Fruit fly (Drosophila melanogaster) whole organism, embryonic: ENCODE data around the gene superdeath.
A peak's percentile ranks its signal among the peaks of the same experiment; 100 is the strongest.

ENCODE experiments used
- Antp ChIP-seq: fragments of 200-800 bp; sonication (Bioruptor generic); optimal IDR thresholded peaks from 3 replicates; lab custom pipeline; 2016; ENCODE audit warnings: missing biosample characterization, missing genetic modification characterization
- B-H2 ChIP-seq: fragments of 200-800 bp; sonication (Bioruptor generic); optimal IDR thresholded peaks from 2 replicates; lab custom pipeline; 2018; ENCODE audit warnings: missing biosample characterization, mild to moderate bottlenecking, missing genetic modification characterization
- Bgb ChIP-seq: fragments of 200-800 bp; sonication (Bioruptor generic); IDR thresholded peaks from 2 replicates; pipeline ENCODE4 v1.3.6; 2022; ENCODE audit warnings: missing biosample characterization, missing genetic modification characterization; ENCODE audit not compliant: partially characterized antibody
- BtbVII ChIP-seq: fragments of 200-800 bp; sonication (Bioruptor generic); optimal IDR thresholded peaks from 3 replicates; lab custom pipeline; 2017; ENCODE audit warnings: missing biosample characterization, mild to moderate bottlenecking, missing genetic modification characterization
- CG10565 ChIP-seq: fragments of 200-800 bp; sonication (Bioruptor generic); optimal IDR thresholded peaks from 3 replicates; lab custom pipeline; 2016; ENCODE audit warnings: missing biosample characterization, mild to moderate bottlenecking, missing genetic modification characterization
- CG11085 ChIP-seq: fragments of 200-800 bp; sonication (Bioruptor generic); IDR thresholded peaks from 2 replicates; pipeline ENCODE4 v1.3.6; 2022; ENCODE audit warnings: missing biosample characterization, missing genetic modification characterization
- CG11723 ChIP-seq: fragments of 200-800 bp; sonication (Bioruptor generic); optimal IDR thresholded peaks from 2 replicates; lab custom pipeline; 2017; ENCODE audit warnings: missing biosample characterization, mild to moderate bottlenecking, missing genetic modification characterization
- CG13424 ChIP-seq: fragments of 200-800 bp; sonication (Bioruptor generic); optimal IDR thresholded peaks from 2 replicates; lab custom pipeline; 2019; ENCODE audit warnings: missing biosample characterization, mild to moderate bottlenecking, missing genetic modification characterization, moderate library complexity
- CG14014 ChIP-seq: fragments of 200-800 bp; sonication (Bioruptor generic); IDR thresholded peaks from 2 replicates; pipeline ENCODE4 v1.3.6; 2022; ENCODE audit warnings: missing biosample characterization, missing genetic modification characterization
- CG1529 ChIP-seq: fragments of 200-800 bp; sonication (Bioruptor generic); optimal IDR thresholded peaks from 3 replicates; lab custom pipeline; 2018; ENCODE audit warnings: missing biosample characterization, missing genetic modification characterization
- CG16779 ChIP-seq: fragments of 200-800 bp; sonication (Bioruptor generic); IDR thresholded peaks from 2 replicates; pipeline ENCODE4 v1.3.6; 2022; ENCODE audit warnings: missing biosample characterization, missing genetic modification characterization
- CG17359 ChIP-seq: fragments of 200-800 bp; sonication (Bioruptor generic); optimal IDR thresholded peaks from 3 replicates; lab custom pipeline; 2018; ENCODE audit warnings: missing biosample characterization, mild to moderate bottlenecking, missing genetic modification characterization, moderate library complexity
- CG3281 ChIP-seq: fragments of 200-800 bp; sonication (Bioruptor generic); optimal IDR thresholded peaks from 3 replicates; lab custom pipeline; 2017; ENCODE audit warnings: missing biosample characterization, mild to moderate bottlenecking, missing genetic modification characterization
- CG33213 ChIP-seq: fragments of 200-800 bp; sonication (Bioruptor generic); optimal IDR thresholded peaks from 3 replicates; lab custom pipeline; 2016; ENCODE audit warnings: missing biosample characterization, missing genetic modification characterization
- CG34422 ChIP-seq: fragments of 200-800 bp; sonication (Bioruptor generic); IDR thresholded peaks from 3 replicates; pipeline ENCODE4 v1.3.6; 2022; ENCODE audit warnings: missing biosample characterization, missing genetic modification characterization
- CG3726 ChIP-seq: fragments of 200-800 bp; sonication (Bioruptor generic); IDR thresholded peaks from 3 replicates; pipeline ENCODE4, ENCODE4 v1.3.6; 2022; ENCODE audit warnings: missing biosample characterization, missing genetic modification characterization
- CG3847 ChIP-seq: fragments of 200-800 bp; sonication (Bioruptor generic); IDR thresholded peaks from 2 replicates; pipeline ENCODE4 v1.3.6; 2022; ENCODE audit warnings: missing biosample characterization, missing genetic modification characterization
- CG7556 ChIP-seq: fragments of 200-800 bp; sonication (Bioruptor generic); optimal IDR thresholded peaks from 2 replicates; lab custom pipeline; 2017; ENCODE audit warnings: missing biosample characterization, mild to moderate bottlenecking, missing genetic modification characterization
- CG7786 ChIP-seq: fragments of 200-800 bp; sonication (Bioruptor generic); optimal IDR thresholded peaks from 2 replicates; lab custom pipeline; 2016; ENCODE audit warnings: missing biosample characterization, missing genetic modification characterization
- CG8281 ChIP-seq: fragments of 200-800 bp; sonication (Bioruptor generic); optimal IDR thresholded peaks from 2 replicates; lab custom pipeline; 2018; ENCODE audit warnings: missing biosample characterization, mild to moderate bottlenecking, missing genetic modification characterization, moderate library complexity
- CG8765 ChIP-seq: fragments of 200-800 bp; sonication (Bioruptor generic); IDR thresholded peaks from 2 replicates; pipeline ENCODE4 v1.3.6; 2022; ENCODE audit warnings: missing biosample characterization, missing genetic modification characterization
- CG9215 ChIP-seq: fragments of 200-800 bp; sonication (Bioruptor generic); IDR thresholded peaks from 2 replicates; pipeline ENCODE4 v1.3.6; 2022; ENCODE audit warnings: missing biosample characterization, missing genetic modification characterization
- CHES-1-like ChIP-seq: fragments of 200-800 bp; sonication (Bioruptor generic); optimal IDR thresholded peaks from 2 replicates; lab custom pipeline; 2016; ENCODE audit warnings: missing biosample characterization, missing genetic modification characterization
- Fer3 ChIP-seq: fragments of 200-800 bp; sonication (Bioruptor generic); optimal IDR thresholded peaks from 2 replicates; lab custom pipeline; 2018; ENCODE audit warnings: missing biosample characterization, mild to moderate bottlenecking, missing genetic modification characterization, moderate library complexity
- Lhr ChIP-seq: fragments of 200-800 bp; sonication (Bioruptor generic); optimal IDR thresholded peaks from 3 replicates; lab custom pipeline; 2017; ENCODE audit warnings: mild to moderate bottlenecking, missing biosample characterization, missing genetic modification reagents, missing genetic modification characterization
- Neu2 ChIP-seq: fragments of 200-800 bp; sonication (Bioruptor generic); optimal IDR thresholded peaks from 3 replicates; lab custom pipeline; 2016; ENCODE audit warnings: missing biosample characterization, missing genetic modification characterization, borderline replicate concordance
- Poxn ChIP-seq: fragments of 200-800 bp; sonication (Bioruptor generic); IDR thresholded peaks from 2 replicates; pipeline ENCODE4 v1.3.6; 2022; ENCODE audit warnings: missing biosample characterization, missing genetic modification characterization
- Taf1 ChIP-seq: fragments of 200-800 bp; sonication (Bioruptor generic); IDR thresholded peaks from 2 replicates; pipeline ENCODE4 v1.3.6; 2022; ENCODE audit warnings: missing biosample characterization, missing genetic modification characterization
- Trl ChIP-seq, 3 experiments: fragments of >200 bp in 2 of 3; fragments of 200-800 bp in 1 of 3; sonication (Bioruptor generic) in 1 of 3; optimal IDR thresholded peaks; 2 replicates in 1 of 3; 3 replicates in 2 of 3; lab custom pipeline; 2016 to 2017; ENCODE audit warnings: missing biosample characterization in 1 of 3, missing genetic modification characterization in 1 of 3
- Vsx1 ChIP-seq: fragments of 200-800 bp; sonication (Bioruptor generic); optimal IDR thresholded peaks from 2 replicates; lab custom pipeline; 2017; ENCODE audit warnings: missing biosample characterization, mild to moderate bottlenecking, missing genetic modification characterization, missing genetic modification reagents
- ci ChIP-seq: fragments of 200-800 bp; sonication (Bioruptor generic); IDR thresholded peaks from 3 replicates; pipeline ENCODE4 v1.3.6; 2022; ENCODE audit warnings: missing biosample characterization, missing genetic modification characterization
- ewg ChIP-seq: fragments of 200-800 bp; sonication (Bioruptor generic); optimal IDR thresholded peaks from 3 replicates; lab custom pipeline; 2017; ENCODE audit warnings: mild to moderate bottlenecking, missing biosample characterization, missing genetic modification reagents, missing genetic modification characterization
- fru ChIP-seq: fragments of >200 bp; optimal IDR thresholded peaks from 2 replicates; lab custom pipeline; 2017
- gce ChIP-seq: fragments of 200-800 bp; sonication (Bioruptor generic); IDR thresholded peaks from 3 replicates; pipeline ENCODE4 v1.3.6; 2022; ENCODE audit warnings: missing biosample characterization, missing genetic modification characterization
- gro ChIP-seq: fragments of 200-800 bp; sonication (Bioruptor generic); optimal IDR thresholded peaks from 2 replicates; lab custom pipeline; 2016; ENCODE audit warnings: missing biosample characterization, missing genetic modification characterization
- hbn ChIP-seq: fragments of 200-800 bp; sonication (Bioruptor generic); IDR thresholded peaks from 2 replicates; pipeline ENCODE4 v1.3.6; 2022; ENCODE audit warnings: missing biosample characterization, missing genetic modification characterization; ENCODE audit not compliant: partially characterized antibody
- insv ChIP-seq, 2 experiments: fragments of 200-800 bp; sonication (Bioruptor generic); optimal IDR thresholded peaks; 3 replicates each; lab custom pipeline; 2016 to 2018; ENCODE audit warnings: missing biosample characterization in 2 of 2, missing genetic modification characterization in 2 of 2
- luna ChIP-seq: fragments of 200-800 bp; sonication (Bioruptor generic); optimal IDR thresholded peaks from 2 replicates; lab custom pipeline; 2016; ENCODE audit warnings: missing biosample characterization, missing genetic modification characterization
- nau ChIP-seq: fragments of 200-800 bp; sonication (Bioruptor generic); optimal IDR thresholded peaks from 3 replicates; lab custom pipeline; 2017; ENCODE audit warnings: missing biosample characterization, mild to moderate bottlenecking, missing genetic modification characterization, missing genetic modification reagents
- nmo ChIP-seq: fragments of 200-800 bp; sonication (Bioruptor generic); optimal IDR thresholded peaks from 2 replicates; lab custom pipeline; 2018; ENCODE audit warnings: missing biosample characterization, mild to moderate bottlenecking, missing genetic modification characterization, moderate library complexity
- onecut ChIP-seq: fragments of 200-800 bp; sonication (Bioruptor generic); IDR thresholded peaks from 2 replicates; pipeline ENCODE4 v1.3.6; 2022; ENCODE audit warnings: missing biosample characterization, missing genetic modification characterization
- pfk ChIP-seq: fragments of 200-800 bp; sonication (Bioruptor generic); optimal IDR thresholded peaks from 2 replicates; lab custom pipeline; 2018; ENCODE audit warnings: missing biosample characterization, mild to moderate bottlenecking, missing genetic modification characterization, moderate library complexity
- slbo ChIP-seq: fragments of 200-800 bp; sonication (Bioruptor generic); IDR thresholded peaks from 2 replicates; pipeline ENCODE4 v1.3.6; 2022; ENCODE audit warnings: missing biosample characterization, missing genetic modification characterization
- so ChIP-seq: fragments of 200-800 bp; sonication (Bioruptor generic); IDR thresholded peaks from 3 replicates; pipeline ENCODE4 v1.3.6; 2022; ENCODE audit warnings: missing biosample characterization, missing genetic modification characterization
- stwl ChIP-seq: fragments of 200-800 bp; sonication (Bioruptor generic); optimal IDR thresholded peaks from 3 replicates; lab custom pipeline; 2018; ENCODE audit warnings: missing biosample characterization, mild to moderate bottlenecking, missing genetic modification characterization, moderate library complexity
- tll ChIP-seq, 2 experiments: fragments of 200-800 bp in 1 of 2; fragments of >200 bp in 1 of 2; sonication (Bioruptor generic) in 1 of 2; optimal IDR thresholded peaks; 2 replicates each; lab custom pipeline; 2017 to 2019; ENCODE audit warnings: missing biosample characterization in 2 of 2, missing genetic modification characterization in 2 of 2, mild to moderate bottlenecking in 1 of 2, moderate library complexity in 1 of 2
- unc-4 ChIP-seq: fragments of 200-800 bp; sonication (Bioruptor generic); IDR thresholded peaks from 2 replicates; pipeline ENCODE4 v1.3.6; 2022; ENCODE audit warnings: missing biosample characterization, missing genetic modification characterization; ENCODE audit not compliant: partially characterized antibody

The superdeath gene

DNA sequence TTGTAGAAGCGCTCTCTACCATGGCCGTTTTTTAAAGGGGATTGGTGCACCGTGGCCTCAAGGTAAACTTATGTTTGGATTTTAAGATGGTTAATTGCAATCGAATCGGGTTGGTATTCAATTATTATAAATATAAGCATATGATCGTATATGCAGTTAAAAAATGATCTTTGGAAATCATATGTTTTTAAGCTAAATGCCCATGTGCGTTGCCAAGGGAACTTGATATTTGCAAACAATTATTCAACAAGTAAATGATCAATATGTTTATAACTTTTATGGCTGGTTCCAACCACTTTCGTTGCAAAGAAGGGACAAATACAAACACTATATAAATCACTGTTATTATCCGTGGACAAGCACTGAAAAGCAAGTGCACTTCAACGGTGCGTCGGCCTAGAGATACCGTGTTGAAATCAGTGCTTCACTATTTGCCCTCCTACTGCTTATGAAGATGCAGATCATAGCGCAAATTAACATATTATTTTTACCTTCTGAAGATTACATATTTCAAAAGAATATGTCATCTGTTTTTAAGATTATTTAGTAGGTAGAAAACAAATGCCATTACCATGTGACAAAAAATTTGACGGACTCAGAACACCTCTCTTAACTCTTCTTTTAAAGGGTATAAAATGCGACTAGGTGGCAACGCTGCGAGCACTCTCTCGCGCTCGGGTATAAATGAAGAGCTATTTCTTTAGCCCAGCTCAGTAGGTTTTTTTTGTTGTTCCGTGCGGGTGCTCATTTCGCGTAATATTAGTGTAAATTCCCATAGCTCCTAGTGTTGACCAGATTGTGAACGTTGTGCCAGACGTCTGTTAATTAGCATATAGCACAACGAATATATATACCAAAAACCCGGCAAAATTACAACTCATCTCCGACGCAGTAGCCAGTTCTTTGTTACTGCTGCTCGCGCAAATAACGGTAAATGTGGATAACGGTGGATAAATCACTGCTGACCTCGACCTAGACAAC, 19.2 kb downstream of the superdeath start, which contains the start of gene rdog (continued):
- TF ChIP-seq Fer3 (peak; percentile 56), unc-4 (GFP tag; lab: Robert Waterston, UW) (no peak), CG10565 (GFP tag; lab: Kevin White, UChicago) (peak; percentile 49), CG14014 (GFP tag; lab: Robert Waterston, UW) (peak; percentile 40; the same call in 1 of the 2 replicates), luna (GFP tag; lab: Kevin White, UChicago) (peak; percentile 47), CG7786 (peak; percentile 80), Bgb (GFP tag; lab: Robert Waterston, UW) (peak; percentile 12; the same call in 1 of the 2 replicates), CG33213 (GFP tag; lab: Kevin White, UChicago) (peak; percentile 72), Lhr (peak; percentile 34), CG3847 (GFP tag; lab: Robert Waterston, UW) (peak; percentile 57), onecut (GFP tag; lab: Robert Waterston, UW) (0 out of 2 replicates have a peak, but pooled peaks have one; percentile 25), CG7556 (GFP tag; lab: Kevin White, UChicago) (peak; percentile 82), CG17359 (tag; lab: Kevin White, UChicago) (peak; percentile 61), CG3281 (peak; percentile 84), ci (GFP tag; lab: Robert Waterston, UW) (0 out of 3 replicates have a peak, but pooled peaks have one; percentile 6), gce (GFP tag; lab: Robert Waterston, UW) (no peak), Taf1 (GFP tag; lab: Robert Waterston, UW) (no peak), CG1529 (GFP tag; lab: Kevin White, UChicago) (peak; percentile 61), stwl (tag; lab: Kevin White, UChicago) (peak; percentile 48), insv (GFP tag; optimal IDR thresholded peaks at IDR 0.05; lab: Kevin White, UChicago) (peak; percentile 33 to 40), CHES-1-like (GFP tag; lab: Kevin White, UChicago) (peak; percentile 79), CG11723 (peak; percentile 67), pfk (no peak), nau (GFP tag; lab: Kevin White, UChicago) (peak; percentile 75), Trl (optimal IDR thresholded peaks at IDR 0.05; lab: Kevin White, UChicago) (peak; percentile 57 to 74), Trl (GFP tag; optimal IDR thresholded peaks at IDR 0.05; lab: Kevin White, UChicago) (peak; percentile 76), CG3726 (GFP tag; lab: Robert Waterston, UW) (no peak), ewg (peak; percentile 37), CG8765 (GFP tag; lab: Robert Waterston, UW) (peak; percentile 51; the same call in 1 of the 2 replicates), CG34422 (GFP tag; lab: Robert Waterston, UW) (no peak), nmo (no peak), B-H2 (peak; percentile 58), so (GFP tag; lab: Robert Waterston, UW) (no peak; the same call in 2 of the 3 replicates), Antp (GFP tag; lab: Kevin White, UChicago) (peak; percentile 82), BtbVII (GFP tag; lab: Kevin White, UChicago) (peak; percentile 63), Neu2 (GFP tag; lab: Kevin White, UChicago) (peak; percentile 2), gro (GFP tag; lab: Kevin White, UChicago) (peak; percentile 90), CG11085 (no peak), tll (GFP tag; optimal IDR thresholded peaks at IDR 0.05; lab: Kevin White, UChicago) (peak in 1 of 2 experiments; percentile 96), CG8281 (tag; lab: Kevin White, UChicago) (peak; percentile 25), fru (lab: Kevin White, UChicago) (no peak), slbo (GFP tag; lab: Robert Waterston, UW) (peak; percentile 61), CG13424 (tag; lab: Kevin White, UChicago) (peak; percentile 77), CG9215 (GFP tag; lab: Robert Waterston, UW) (0 out of 2 replicates have a peak, but pooled peaks have one; percentile 37), CG16779 (GFP tag; lab: Robert Waterston, UW) (no peak), hbn (no peak), Poxn (GFP tag; lab: Robert Waterston, UW) (no peak), Vsx1 (GFP tag; lab: Kevin White, UChicago) (no peak)
